Fruit fly (Drosophila melanogaster) whole organism, embryonic: Measurements from ENCODE around the gene CG9372.
A peak's percentile ranks its signal among the peaks of the same experiment; 100 is the strongest.

ENCODE experiments used
- B-H2 ChIP-seq: fragments of 200-800 bp; sonication (Bioruptor generic); optimal IDR thresholded peaks from 2 replicates; lab custom pipeline; 2018; ENCODE audit warnings: missing biosample characterization, mild to moderate bottlenecking, missing genetic modification characterization
- Bteb2 ChIP-seq: fragments of 200-800 bp; sonication (Bioruptor generic); optimal IDR thresholded peaks from 2 replicates; lab custom pipeline; 2016; ENCODE audit warnings: missing biosample characterization, missing genetic modification characterization
- CG12236 ChIP-seq: fragments of 200-800 bp; sonication (Bioruptor generic); optimal IDR thresholded peaks from 2 replicates; lab custom pipeline; 2016; ENCODE audit warnings: missing biosample characterization, missing genetic modification characterization
- CG14050 ChIP-seq: fragments of 200-800 bp; sonication (Bioruptor generic); IDR thresholded peaks from 3 replicates; pipeline ENCODE4 v1.3.6; 2022; ENCODE audit warnings: missing biosample characterization, missing genetic modification characterization
- CG14667 ChIP-seq: fragments of 200-800 bp; sonication (Bioruptor generic); IDR thresholded peaks from 2 replicates; pipeline ENCODE4 v1.3.6; 2022; ENCODE audit warnings: missing biosample characterization, missing genetic modification characterization
- CG15073 ChIP-seq: fragments of 200-800 bp; sonication (Bioruptor generic); optimal IDR thresholded peaks from 2 replicates; lab custom pipeline; 2016; ENCODE audit warnings: missing biosample characterization, missing genetic modification characterization
- CG17568 ChIP-seq: fragments of 200-800 bp; sonication (Bioruptor generic); optimal IDR thresholded peaks from 2 replicates; lab custom pipeline; 2018; ENCODE audit warnings: missing biosample characterization, mild to moderate bottlenecking, missing genetic modification characterization, moderate library complexity
- CG17612 ChIP-seq: fragments of 200-800 bp; sonication (Bioruptor generic); IDR thresholded peaks from 2 replicates; pipeline ENCODE4 v1.3.6; 2022; ENCODE audit warnings: missing biosample characterization, missing genetic modification characterization
- CG17802 ChIP-seq: fragments of 200-800 bp; sonication (Bioruptor generic); optimal IDR thresholded peaks from 2 replicates; lab custom pipeline; 2018; ENCODE audit warnings: missing biosample characterization, mild to moderate bottlenecking, missing genetic modification characterization, moderate library complexity
- CG17912 ChIP-seq: fragments of 200-800 bp; sonication (Bioruptor generic); optimal IDR thresholded peaks from 2 replicates; lab custom pipeline; 2018; ENCODE audit warnings: missing biosample characterization, mild to moderate bottlenecking, missing genetic modification characterization
- CG1792 ChIP-seq: fragments of 200-800 bp; sonication (Bioruptor generic); optimal IDR thresholded peaks from 2 replicates; lab custom pipeline; 2016; ENCODE audit warnings: missing biosample characterization, missing genetic modification characterization
- CG18599 ChIP-seq: fragments of 200-800 bp; sonication (Bioruptor generic); optimal IDR thresholded peaks from 3 replicates; lab custom pipeline; 2017; ENCODE audit warnings: missing biosample characterization, missing genetic modification characterization, mild to moderate bottlenecking, moderate library complexity, missing genetic modification reagents
- CG2116 ChIP-seq: fragments of 200-800 bp; sonication (Bioruptor generic); optimal IDR thresholded peaks from 3 replicates; lab custom pipeline; 2018; ENCODE audit warnings: missing biosample characterization, mild to moderate bottlenecking, missing genetic modification characterization
- CG2202 ChIP-seq: fragments of 200-800 bp; sonication (Bioruptor generic); optimal IDR thresholded peaks from 2 replicates; lab custom pipeline; 2018; ENCODE audit warnings: missing biosample characterization, mild to moderate bottlenecking, missing genetic modification characterization
- CG31388 ChIP-seq: fragments of 200-800 bp; sonication (Bioruptor generic); optimal IDR thresholded peaks from 2 replicates; lab custom pipeline; 2016; ENCODE audit warnings: missing biosample characterization, missing genetic modification characterization
- CG4617 ChIP-seq: fragments of 200-800 bp; sonication (Bioruptor generic); optimal IDR thresholded peaks from 3 replicates; lab custom pipeline; 2016; ENCODE audit warnings: missing biosample characterization, missing genetic modification characterization, borderline replicate concordance
- CG6689 ChIP-seq: fragments of 200-800 bp; sonication (Bioruptor generic); IDR thresholded peaks from 2 replicates; pipeline ENCODE4 v1.3.6; 2022; ENCODE audit warnings: missing biosample characterization, missing genetic modification characterization
- CG7271 ChIP-seq: fragments of 200-800 bp; sonication (Bioruptor generic); optimal IDR thresholded peaks from 2 replicates; lab custom pipeline; 2018; ENCODE audit warnings: missing biosample characterization, mild to moderate bottlenecking, missing genetic modification characterization, moderate library complexity
- CG9609 ChIP-seq: fragments of 200-800 bp; sonication (Bioruptor generic); optimal IDR thresholded peaks from 3 replicates; lab custom pipeline; 2016; ENCODE audit warnings: missing biosample characterization, missing genetic modification characterization
- CHES-1-like ChIP-seq: fragments of 200-800 bp; sonication (Bioruptor generic); optimal IDR thresholded peaks from 2 replicates; lab custom pipeline; 2016; ENCODE audit warnings: missing biosample characterization, missing genetic modification characterization
- CoRest ChIP-seq: fragments of 200-800 bp; sonication (Bioruptor generic); optimal IDR thresholded peaks from 3 replicates; lab custom pipeline; 2018; ENCODE audit warnings: missing biosample characterization, mild to moderate bottlenecking, missing genetic modification characterization, moderate library complexity
- Dip3 ChIP-seq: fragments of 200-800 bp; sonication (Bioruptor generic); optimal IDR thresholded peaks from 3 replicates; lab custom pipeline; 2016; ENCODE audit warnings: missing biosample characterization, missing genetic modification characterization
- Dp ChIP-seq: fragments of 200-800 bp; sonication (Bioruptor generic); optimal IDR thresholded peaks from 2 replicates; lab custom pipeline; 2018; ENCODE audit warnings: missing biosample characterization, mild to moderate bottlenecking, missing genetic modification characterization, moderate library complexity
- Fer3 ChIP-seq: fragments of 200-800 bp; sonication (Bioruptor generic); optimal IDR thresholded peaks from 2 replicates; lab custom pipeline; 2018; ENCODE audit warnings: missing biosample characterization, mild to moderate bottlenecking, missing genetic modification characterization, moderate library complexity
- Hr39 ChIP-seq: fragments of >200 bp; optimal IDR thresholded peaks from 2 replicates; lab custom pipeline; 2017
- Kr ChIP-seq: fragments of 200-800 bp; sonication (Bioruptor generic); optimal IDR thresholded peaks from 2 replicates; lab custom pipeline; 2017; ENCODE audit warnings: missing biosample characterization, mild to moderate bottlenecking, missing genetic modification characterization
- MTF-1 ChIP-seq: fragments of 200-800 bp; sonication (Bioruptor generic); optimal IDR thresholded peaks from 2 replicates; lab custom pipeline; 2018; ENCODE audit warnings: missing biosample characterization, mild to moderate bottlenecking, missing genetic modification characterization, borderline replicate concordance
- Mad ChIP-seq: fragments of 200-800 bp; sonication (Bioruptor generic); optimal IDR thresholded peaks from 2 replicates; lab custom pipeline; 2016; ENCODE audit warnings: missing biosample characterization, missing genetic modification characterization
- NFAT ChIP-seq: fragments of 200-800 bp; sonication (Bioruptor generic); IDR thresholded peaks from 2 replicates; pipeline ENCODE4 v1.3.6; 2022; ENCODE audit warnings: missing biosample characterization, missing genetic modification characterization
- Neu2 ChIP-seq: fragments of 200-800 bp; sonication (Bioruptor generic); optimal IDR thresholded peaks from 3 replicates; lab custom pipeline; 2016; ENCODE audit warnings: missing biosample characterization, missing genetic modification characterization, borderline replicate concordance
- Nf-YB ChIP-seq: fragments of 200-800 bp; sonication (Bioruptor generic); optimal IDR thresholded peaks from 3 replicates; lab custom pipeline; 2019; ENCODE audit warnings: missing biosample characterization, mild to moderate bottlenecking, missing genetic modification characterization, moderate library complexity
- Oaz ChIP-seq: fragments of 200-800 bp; sonication (Bioruptor generic); IDR thresholded peaks from 2 replicates; pipeline ENCODE4 v1.3.6; 2022; ENCODE audit warnings: missing biosample characterization, missing genetic modification characterization
- Rx ChIP-seq: fragments of 200-800 bp; sonication (Bioruptor generic); IDR thresholded peaks from 2 replicates; pipeline ENCODE4 v1.3.6; 2022; ENCODE audit warnings: missing biosample characterization, missing genetic modification characterization
- Scr ChIP-seq: fragments of 200-800 bp; sonication (Bioruptor generic); IDR thresholded peaks from 2 replicates; pipeline ENCODE4 v1.3.6; 2022; ENCODE audit warnings: missing biosample characterization, missing genetic modification characterization; ENCODE audit not compliant: partially characterized antibody
- Sry-δ ChIP-seq: fragments of 200-800 bp; sonication (Bioruptor generic); optimal IDR thresholded peaks from 2 replicates; lab custom pipeline; 2016; ENCODE audit warnings: missing biosample characterization, missing genetic modification characterization
- az2 ChIP-seq: fragments of 200-800 bp; sonication (Bioruptor generic); optimal IDR thresholded peaks from 3 replicates; lab custom pipeline; 2016; ENCODE audit warnings: missing biosample characterization, missing genetic modification characterization
- esg ChIP-seq: fragments of 200-800 bp; sonication (Bioruptor generic); conservative IDR thresholded peaks from 2 replicates; pipeline ENCODE4 v1.3.6; 2022; ENCODE audit warnings: missing biosample characterization, missing genetic modification characterization
- ewg ChIP-seq: fragments of 200-800 bp; sonication (Bioruptor generic); optimal IDR thresholded peaks from 3 replicates; lab custom pipeline; 2017; ENCODE audit warnings: mild to moderate bottlenecking, missing biosample characterization, missing genetic modification reagents, missing genetic modification characterization
- gcm ChIP-seq: fragments of 200-800 bp; sonication (Bioruptor generic); optimal IDR thresholded peaks from 2 replicates; lab custom pipeline; 2019; ENCODE audit warnings: missing biosample characterization, mild to moderate bottlenecking, missing genetic modification characterization, moderate library complexity
- gem ChIP-seq: fragments of 200-800 bp; sonication (Bioruptor generic); optimal IDR thresholded peaks from 2 replicates; lab custom pipeline; 2019; ENCODE audit warnings: missing biosample characterization, mild to moderate bottlenecking, missing genetic modification characterization, moderate library complexity
- h ChIP-seq: fragments of >200 bp; optimal IDR thresholded peaks from 2 replicates; lab custom pipeline; 2017
- insv ChIP-seq, 2 experiments: fragments of 200-800 bp; sonication (Bioruptor generic); optimal IDR thresholded peaks; 3 replicates each; lab custom pipeline; 2016 to 2018; ENCODE audit warnings: missing biosample characterization in 2 of 2, missing genetic modification characterization in 2 of 2
- nmo ChIP-seq: fragments of 200-800 bp; sonication (Bioruptor generic); optimal IDR thresholded peaks from 2 replicates; lab custom pipeline; 2018; ENCODE audit warnings: missing biosample characterization, mild to moderate bottlenecking, missing genetic modification characterization, moderate library complexity
- pros ChIP-seq: fragments of 200-800 bp; sonication (Bioruptor generic); optimal IDR thresholded peaks from 3 replicates; lab custom pipeline; 2019; ENCODE audit warnings: missing biosample characterization, mild to moderate bottlenecking, missing genetic modification characterization, moderate library complexity
- scrt ChIP-seq: fragments of 200-800 bp; sonication (Bioruptor generic); optimal IDR thresholded peaks from 2 replicates; lab custom pipeline; 2018; ENCODE audit warnings: missing biosample characterization, mild to moderate bottlenecking, missing genetic modification characterization, moderate library complexity
- slou ChIP-seq: fragments of 200-800 bp; sonication (Bioruptor generic); optimal IDR thresholded peaks from 3 replicates; lab custom pipeline; 2016; ENCODE audit warnings: missing biosample characterization, missing genetic modification characterization
- ttk ChIP-seq: fragments of 200-800 bp; sonication (Bioruptor generic); IDR thresholded peaks from 2 replicates; pipeline ENCODE4 v2.1.2; 2022; ENCODE audit warnings: missing biosample characterization, missing genetic modification characterization
- twi ChIP-seq: fragments of 200-800 bp; optimal IDR thresholded peaks from 2 replicates; lab custom pipeline; 2019; ENCODE audit warnings: missing biosample characterization, mild to moderate bottlenecking, missing genetic modification characterization, moderate library complexity
- yki ChIP-seq: fragments of >200 bp; optimal IDR thresholded peaks from 3 replicates; lab custom pipeline; 2018
- zen ChIP-seq: fragments of 200-800 bp; sonication (Bioruptor generic); optimal IDR thresholded peaks from 3 replicates; lab custom pipeline; 2018; ENCODE audit warnings: missing biosample characterization, mild to moderate bottlenecking, missing genetic modification characterization, moderate library complexity
- zen2 ChIP-seq: fragments of 200-800 bp; sonication (Bioruptor generic); IDR thresholded peaks from 3 replicates; pipeline ENCODE4 v1.3.6; 2022; ENCODE audit warnings: missing biosample characterization, missing genetic modification characterization; ENCODE audit not compliant: partially characterized antibody

Gene CG9372

DNA sequence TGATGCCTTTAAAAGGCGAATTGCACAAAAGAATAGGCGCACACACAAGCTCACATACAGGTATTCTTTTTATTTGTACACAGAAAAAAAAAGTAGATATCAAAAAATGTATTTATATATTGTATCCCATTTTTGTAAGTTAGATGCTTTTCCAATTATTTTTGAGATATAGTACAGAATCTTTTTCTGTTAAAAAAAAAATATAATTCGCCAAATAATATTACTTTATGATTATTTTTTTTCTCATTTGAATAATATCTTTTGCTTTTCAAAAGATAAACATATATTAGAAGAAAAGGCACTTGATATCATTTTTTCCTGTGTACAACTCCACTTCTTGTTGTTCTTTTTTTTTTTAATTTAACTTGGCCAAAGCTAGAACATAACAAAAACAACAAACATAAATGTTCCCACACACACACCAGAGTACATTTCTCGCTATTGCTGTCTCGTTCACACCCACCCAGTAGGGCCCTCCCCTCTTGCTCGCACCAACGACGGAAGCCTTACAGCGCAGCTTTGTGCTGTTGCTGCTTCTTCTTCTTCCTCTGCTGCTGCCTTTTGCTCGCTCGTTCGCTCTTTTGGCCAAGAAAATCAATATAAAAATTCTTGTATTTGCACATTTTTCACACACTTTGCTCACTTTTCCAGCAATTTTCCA, 28.9 kb downstream of the CG9372 start (continued):
- no peak for TF ChIP-seq Hr39 (lab: Kevin White, UChicago)
- TF ChIP-seq zen2 (GFP tag; lab: Robert Waterston, UW): no peak
- no peak for TF ChIP-seq pros (GFP tag; lab: Kevin White, UChicago)
- TF ChIP-seq CG15073 (GFP tag; lab: Kevin White, UChicago): no peak
- TF ChIP-seq CG17568 (GFP tag; lab: Kevin White, UChicago): no peak
- TF ChIP-seq CG12236 (GFP tag; lab: Kevin White, UChicago): no peak
- peak; percentile 14 for TF ChIP-seq Bteb2 (GFP tag; lab: Kevin White, UChicago)
- peak; percentile 93 for TF ChIP-seq gem (tag; lab: Kevin White, UChicago)
- no peak for TF ChIP-seq Kr (GFP tag; lab: Kevin White, UChicago)
- peak; percentile 62; the same call in 1 of the 2 replicates for TF ChIP-seq ttk
- no peak for TF ChIP-seq B-H2 (GFP tag; lab: Kevin White, UChicago)
- TF ChIP-seq slou (GFP tag; lab: Kevin White, UChicago): peak; percentile 70
- peak; percentile 43; the same call in 1 of the 2 replicates for TF ChIP-seq CG17612
- TF ChIP-seq CoRest (tag; lab: Kevin White, UChicago): peak; percentile 87
- TF ChIP-seq zen (tag; lab: Kevin White, UChicago): peak; percentile 65
- no peak for TF ChIP-seq ewg (GFP tag; lab: Kevin White, UChicago)
- TF ChIP-seq CG14050 (GFP tag; lab: Robert Waterston, UW): no peak
- TF ChIP-seq Dip3 (GFP tag; lab: Kevin White, UChicago): no peak
- TF ChIP-seq CG14667: peak; percentile 71
- peak; percentile 49 for TF ChIP-seq esg (GFP tag; lab: Robert Waterston, UW)
- peak; percentile 9 for TF ChIP-seq twi (tag; lab: Kevin White, UChicago)
- TF ChIP-seq Neu2 (GFP tag; lab: Kevin White, UChicago): no peak
- TF ChIP-seq CG31388: no peak
- peak; percentile 61 for TF ChIP-seq gcm (GFP tag; lab: Kevin White, UChicago)
- peak; percentile 85 for TF ChIP-seq Fer3 (tag; lab: Kevin White, UChicago)
- TF ChIP-seq az2 (GFP tag; lab: Kevin White, UChicago): peak; percentile 46
- TF ChIP-seq Scr (GFP tag; lab: Robert Waterston, UW): no peak
- TF ChIP-seq h (lab: Kevin White, UChicago): no peak
- TF ChIP-seq CG6689 (GFP tag; lab: Robert Waterston, UW): peak; percentile 87
- TF ChIP-seq Dp (GFP tag; lab: Kevin White, UChicago): no peak
- peak; percentile 43 for TF ChIP-seq Nf-YB (GFP tag; lab: Kevin White, UChicago)
- peak; percentile 84 for TF ChIP-seq CG18599 (GFP tag; lab: Kevin White, UChicago)
- peak; percentile 56 for TF ChIP-seq scrt (GFP tag; lab: Kevin White, UChicago)
- 0 out of 2 replicates have a peak, but pooled peaks have one; percentile 48 for TF ChIP-seq NFAT
- TF ChIP-seq Rx (GFP tag; lab: Robert Waterston, UW): no peak
- TF ChIP-seq CG17912 (GFP tag; lab: Kevin White, UChicago): no peak
- TF ChIP-seq CG2202 (tag; lab: Kevin White, UChicago): no peak
- no peak for TF ChIP-seq CG1792 (GFP tag; lab: Kevin White, UChicago)
- TF ChIP-seq nmo (GFP tag; lab: Kevin White, UChicago): peak; percentile 82
- TF ChIP-seq CHES-1-like (GFP tag; lab: Kevin White, UChicago): no peak
- TF ChIP-seq CG2116: no peak
- TF ChIP-seq yki: no peak
- TF ChIP-seq Sry-δ (GFP tag; lab: Kevin White, UChicago): no peak
- no peak for TF ChIP-seq CG17802
- TF ChIP-seq insv (GFP tag; optimal IDR thresholded peaks at IDR 0.05; lab: Kevin White, UChicago): no peak
- no peak for TF ChIP-seq Oaz (GFP tag; lab: Robert Waterston, UW)
- TF ChIP-seq MTF-1: no peak
- TF ChIP-seq CG4617 (GFP tag; lab: Kevin White, UChicago): no peak
- no peak for TF ChIP-seq CG9609
- TF ChIP-seq Mad (GFP tag; lab: Kevin White, UChicago): no peak
- peak; percentile 82 for TF ChIP-seq CG7271 (tag; lab: Kevin White, UChicago)
